Worm (Caenorhabditis elegans): Measurements from ENCODE around the gene T28A8.4.

- TF ChIP-seq lin-13 (GFP tag; optimal IDR thresholded peaks at IDR 0.05) (no peak), nhr-11 (tag; optimal IDR thresholded peaks at IDR 0.05) (no peak), alr-1 (tag; optimal IDR thresholded peaks at IDR 0.05) (no peak), blmp-1 (tag; optimal IDR thresholded peaks at IDR 0.05; ENCODE audit: insufficient read depth) (no peak)
Measured at ce11 chrIII:13462138-13462634, 41.3 kb upstream of the T28A8.4 start, which contains the start of the genes abcf-2 and T27E9.2.
